Fruit fly (Drosophila melanogaster) whole organism, embryonic: ENCODE results near the gene Cchl.

Source experiments
- B-H1 ChIP-seq: fragments of 200-800 bp; sonication (Bioruptor generic); IDR thresholded peaks from 3 replicates; pipeline ENCODE4 v1.3.6; 2022; ENCODE audit warnings: missing biosample characterization, missing genetic modification characterization
- Bgb ChIP-seq: fragments of 200-800 bp; sonication (Bioruptor generic); IDR thresholded peaks from 2 replicates; pipeline ENCODE4 v1.3.6; 2022; ENCODE audit warnings: missing biosample characterization, missing genetic modification characterization; ENCODE audit not compliant: partially characterized antibody
- CG1024 ChIP-seq: fragments of 200-800 bp; sonication (Bioruptor generic); IDR thresholded peaks from 2 replicates; pipeline ENCODE4 v1.3.6; 2022; ENCODE audit warnings: missing biosample characterization, missing genetic modification characterization
- CG10543 ChIP-seq: fragments of 200-800 bp; sonication (Bioruptor generic); optimal IDR thresholded peaks from 3 replicates; lab custom pipeline; 2017; ENCODE audit warnings: missing biosample characterization, mild to moderate bottlenecking, missing genetic modification characterization, moderate library complexity
- CG10565 ChIP-seq: fragments of 200-800 bp; sonication (Bioruptor generic); optimal IDR thresholded peaks from 3 replicates; lab custom pipeline; 2016; ENCODE audit warnings: missing biosample characterization, mild to moderate bottlenecking, missing genetic modification characterization
- CG14710 ChIP-seq: fragments of 200-800 bp; sonication (Bioruptor generic); optimal IDR thresholded peaks from 3 replicates; lab custom pipeline; 2019; ENCODE audit warnings: missing biosample characterization, mild to moderate bottlenecking, missing genetic modification characterization, moderate library complexity
- CG15269 ChIP-seq: fragments of 200-800 bp; sonication (Bioruptor generic); optimal IDR thresholded peaks from 2 replicates; lab custom pipeline; 2018; ENCODE audit warnings: missing biosample characterization, mild to moderate bottlenecking, missing genetic modification characterization, moderate library complexity
- CG1602 ChIP-seq: fragments of 200-800 bp; sonication (Bioruptor generic); optimal IDR thresholded peaks from 3 replicates; lab custom pipeline; 2016; ENCODE audit warnings: missing biosample characterization, missing genetic modification characterization
- CG17186 ChIP-seq: fragments of 200-800 bp; sonication (Bioruptor generic); optimal IDR thresholded peaks from 3 replicates; lab custom pipeline; 2017; ENCODE audit warnings: missing biosample characterization, missing genetic modification reagents, missing genetic modification characterization
- CG17361 ChIP-seq: fragments of 200-800 bp; sonication (Bioruptor generic); IDR thresholded peaks from 3 replicates; pipeline ENCODE4 v1.3.6; 2022; ENCODE audit warnings: missing biosample characterization, missing genetic modification characterization
- CG17829 ChIP-seq: fragments of 200-800 bp; optimal IDR thresholded peaks from 2 replicates; lab custom pipeline; 2019; ENCODE audit warnings: missing biosample characterization, mild to moderate bottlenecking, missing genetic modification characterization, moderate library complexity
- CG1832 ChIP-seq: fragments of 200-800 bp; sonication (Bioruptor generic); optimal IDR thresholded peaks from 2 replicates; lab custom pipeline; 2017; ENCODE audit warnings: missing biosample characterization, mild to moderate bottlenecking, missing genetic modification characterization, inconsistent platforms
- CG18476 ChIP-seq: fragments of 200-800 bp; sonication (Bioruptor generic); optimal IDR thresholded peaks from 2 replicates; lab custom pipeline; 2016; ENCODE audit warnings: missing biosample characterization, mild to moderate bottlenecking, missing genetic modification characterization
- CG2116 ChIP-seq: fragments of 200-800 bp; sonication (Bioruptor generic); optimal IDR thresholded peaks from 3 replicates; lab custom pipeline; 2018; ENCODE audit warnings: missing biosample characterization, mild to moderate bottlenecking, missing genetic modification characterization
- CG2120 ChIP-seq: fragments of 200-800 bp; sonication (Bioruptor generic); optimal IDR thresholded peaks from 3 replicates; lab custom pipeline; 2016; ENCODE audit warnings: missing biosample characterization, missing genetic modification characterization
- CG31365 ChIP-seq: fragments of 200-800 bp; sonication (Bioruptor generic); optimal IDR thresholded peaks from 2 replicates; lab custom pipeline; 2018; ENCODE audit warnings: missing biosample characterization, mild to moderate bottlenecking, missing genetic modification characterization
- CG31441 ChIP-seq: fragments of 200-800 bp; sonication (Bioruptor generic); IDR thresholded peaks from 2 replicates; pipeline ENCODE4 v1.3.6; 2022; ENCODE audit warnings: missing biosample characterization, missing genetic modification characterization
- CG6791 ChIP-seq: fragments of 200-800 bp; sonication (Bioruptor generic); IDR thresholded peaks from 3 replicates; pipeline ENCODE4 v1.3.6; 2022; ENCODE audit warnings: missing biosample characterization, missing genetic modification characterization; ENCODE audit not compliant: partially characterized antibody
- CG6813 ChIP-seq: fragments of 200-800 bp; sonication (Bioruptor generic); optimal IDR thresholded peaks from 2 replicates; lab custom pipeline; 2017; ENCODE audit warnings: missing biosample characterization, missing genetic modification characterization, mild to moderate bottlenecking, moderate library complexity, missing genetic modification reagents
- CG7839 ChIP-seq: fragments of 200-800 bp; sonication (Bioruptor generic); optimal IDR thresholded peaks from 3 replicates; lab custom pipeline; 2018; ENCODE audit warnings: missing biosample characterization, mild to moderate bottlenecking, missing genetic modification characterization, moderate library complexity
- CG8388 ChIP-seq: fragments of 200-800 bp; sonication (Bioruptor generic); optimal IDR thresholded peaks from 2 replicates; lab custom pipeline; 2019; ENCODE audit warnings: missing biosample characterization, mild to moderate bottlenecking, missing genetic modification characterization, moderate library complexity
- CG8944 ChIP-seq: fragments of 200-800 bp; sonication (Bioruptor generic); optimal IDR thresholded peaks from 3 replicates; lab custom pipeline; 2016; ENCODE audit warnings: missing biosample characterization, missing genetic modification characterization
- CTCF ChIP-seq: fragments of 200-800 bp; sonication (Bioruptor generic); optimal IDR thresholded peaks from 2 replicates; lab custom pipeline; 2017; ENCODE audit warnings: missing biosample characterization, mild to moderate bottlenecking, missing genetic modification characterization, moderate library complexity
- GATAe ChIP-seq: fragments of 200-800 bp; sonication (Bioruptor generic); conservative IDR thresholded peaks from 2 replicates; pipeline ENCODE4 v1.3.6; 2022; ENCODE audit warnings: missing biosample characterization, missing genetic modification characterization
- MBD-R2 ChIP-seq: fragments of 200-800 bp; sonication (Bioruptor generic); IDR thresholded peaks from 2 replicates; pipeline ENCODE4 v1.3.6; 2022; ENCODE audit warnings: missing biosample characterization, missing genetic modification characterization
- Meics ChIP-seq: fragments of 200-800 bp; sonication (Bioruptor generic); optimal IDR thresholded peaks from 2 replicates; lab custom pipeline; 2017; ENCODE audit warnings: missing biosample characterization, mild to moderate bottlenecking, missing genetic modification characterization
- Mrtf ChIP-seq: fragments of 200-800 bp; sonication (Bioruptor generic); IDR thresholded peaks from 3 replicates; pipeline ENCODE4 v1.3.6; 2022; ENCODE audit warnings: missing biosample characterization, missing genetic modification characterization
- NFAT ChIP-seq: fragments of 200-800 bp; sonication (Bioruptor generic); IDR thresholded peaks from 2 replicates; pipeline ENCODE4 v1.3.6; 2022; ENCODE audit warnings: missing biosample characterization, missing genetic modification characterization
- Oli ChIP-seq: fragments of 200-800 bp; sonication (Bioruptor generic); optimal IDR thresholded peaks from 2 replicates; lab custom pipeline; 2018; ENCODE audit warnings: missing biosample characterization, mild to moderate bottlenecking, missing genetic modification characterization, moderate library complexity
- Ssrp ChIP-seq: fragments of 200-800 bp; sonication (Bioruptor generic); optimal IDR thresholded peaks from 2 replicates; lab custom pipeline; 2018; ENCODE audit warnings: missing biosample characterization, mild to moderate bottlenecking, missing genetic modification characterization, moderate library complexity
- Usf ChIP-seq: fragments of 200-800 bp; sonication (Bioruptor generic); optimal IDR thresholded peaks from 2 replicates; lab custom pipeline; 2017; ENCODE audit warnings: missing genotype, missing biosample characterization, missing genetic modification characterization
- az2 ChIP-seq: fragments of 200-800 bp; sonication (Bioruptor generic); optimal IDR thresholded peaks from 3 replicates; lab custom pipeline; 2016; ENCODE audit warnings: missing biosample characterization, missing genetic modification characterization
- bbx ChIP-seq: fragments of 200-800 bp; sonication (Bioruptor generic); IDR thresholded peaks from 2 replicates; pipeline ENCODE4 v1.3.6; 2022; ENCODE audit warnings: missing biosample characterization, missing genetic modification characterization; ENCODE audit not compliant: partially characterized antibody
- chm ChIP-seq: fragments of 200-800 bp; sonication (Bioruptor generic); IDR thresholded peaks from 2 replicates; pipeline ENCODE4 v1.3.6; 2022; ENCODE audit warnings: missing biosample characterization, missing genetic modification characterization
- ci ChIP-seq: fragments of 200-800 bp; sonication (Bioruptor generic); IDR thresholded peaks from 3 replicates; pipeline ENCODE4 v1.3.6; 2022; ENCODE audit warnings: missing biosample characterization, missing genetic modification characterization
- corto ChIP-seq: fragments of 200-800 bp; sonication (Bioruptor generic); optimal IDR thresholded peaks from 2 replicates; lab custom pipeline; 2016; ENCODE audit warnings: missing biosample characterization, mild to moderate bottlenecking, missing genetic modification characterization, moderate library complexity
- crol ChIP-seq: fragments of 200-800 bp; sonication (Bioruptor generic); IDR thresholded peaks from 2 replicates; pipeline ENCODE4 v1.3.6; 2022; ENCODE audit warnings: missing biosample characterization, missing genetic modification characterization
- cwo ChIP-seq: fragments of 200-800 bp; sonication (Bioruptor generic); optimal IDR thresholded peaks from 3 replicates; lab custom pipeline; 2017; ENCODE audit warnings: missing biosample characterization, missing genetic modification characterization, mild to moderate bottlenecking, moderate library complexity, missing genetic modification reagents
- dati ChIP-seq: fragments of 200-800 bp; sonication (Bioruptor generic); IDR thresholded peaks from 2 replicates; pipeline ENCODE4 v1.3.6; 2022; ENCODE audit warnings: missing biosample characterization, missing genetic modification characterization
- gem ChIP-seq: fragments of 200-800 bp; sonication (Bioruptor generic); optimal IDR thresholded peaks from 2 replicates; lab custom pipeline; 2019; ENCODE audit warnings: missing biosample characterization, mild to moderate bottlenecking, missing genetic modification characterization, moderate library complexity
- hth ChIP-seq: fragments of >200 bp; optimal IDR thresholded peaks from 2 replicates; lab custom pipeline; 2017; ENCODE audit warnings: inconsistent platforms
- jigr1 ChIP-seq: fragments of 200-800 bp; sonication (Bioruptor generic); IDR thresholded peaks from 3 replicates; pipeline ENCODE4 v1.3.6; 2022; ENCODE audit warnings: missing biosample characterization, missing genetic modification characterization
- maf-S ChIP-seq: fragments of 200-800 bp; sonication (Bioruptor generic); optimal IDR thresholded peaks from 2 replicates; lab custom pipeline; 2016; ENCODE audit warnings: missing biosample characterization, missing genetic modification characterization
- oc ChIP-seq: fragments of 200-800 bp; sonication (Bioruptor generic); optimal IDR thresholded peaks from 2 replicates; lab custom pipeline; 2018; ENCODE audit warnings: missing biosample characterization, mild to moderate bottlenecking, missing genetic modification characterization, moderate library complexity
- pan ChIP-seq, 4 experiments: fragments of >200 bp in 3 of 4; fragments of 200-800 bp in 1 of 4; sonication (Bioruptor generic) in 1 of 4; optimal IDR thresholded peaks in 3 of 4; IDR thresholded peaks in 1 of 4; 2 replicates each; pipeline versions ENCODE4 v1.3.6 to Lab custom; 2017 to 2022; ENCODE audit warnings: missing biosample characterization in 2 of 4, missing genetic modification characterization in 2 of 4, mixed read lengths in 1 of 4
- pho ChIP-seq: fragments of 200-800 bp; sonication (Bioruptor generic); optimal IDR thresholded peaks from 2 replicates; lab custom pipeline; 2016; ENCODE audit warnings: missing biosample characterization, missing genetic modification characterization
- pnt ChIP-seq: fragments of 200-800 bp; sonication (Bioruptor generic); optimal IDR thresholded peaks from 3 replicates; lab custom pipeline; 2016; ENCODE audit warnings: missing biosample characterization, missing genetic modification characterization
- psq ChIP-seq: fragments of 200-800 bp; sonication (Bioruptor generic); optimal IDR thresholded peaks from 2 replicates; lab custom pipeline; 2017; ENCODE audit warnings: missing biosample characterization, missing genetic modification characterization
- pzg ChIP-seq: fragments of 200-800 bp; sonication (Bioruptor generic); optimal IDR thresholded peaks from 3 replicates; lab custom pipeline; 2018; ENCODE audit warnings: missing biosample characterization, mild to moderate bottlenecking, missing genetic modification characterization, moderate library complexity
- sens ChIP-seq: fragments of 200-800 bp; sonication (Bioruptor generic); peaks from one replicate; lab custom pipeline; 2016; ENCODE audit warnings: missing biosample characterization, missing genetic modification characterization
- ssp ChIP-seq: fragments of 200-800 bp; sonication (Bioruptor generic); IDR thresholded peaks from 2 replicates; pipeline ENCODE4 v1.3.6; 2022; ENCODE audit warnings: missing biosample characterization, missing genetic modification characterization
- ttk ChIP-seq: fragments of 200-800 bp; sonication (Bioruptor generic); IDR thresholded peaks from 2 replicates; pipeline ENCODE4 v2.1.2; 2022; ENCODE audit warnings: missing biosample characterization, missing genetic modification characterization

Gene Cchl

dm6 chr3R:22025320-22025719 lies 2.0 kb downstream of the Cchl start, which contains the start of gene CG6028 (continued):
- TF ChIP-seq Meics (GFP tag; lab: Kevin White, UChicago): no peak
- no peak for TF ChIP-seq B-H1 (GFP tag; lab: Robert Waterston, UW)
- no peak for TF ChIP-seq CG17829 (tag; lab: Kevin White, UChicago)
- no peak for TF ChIP-seq GATAe (GFP tag; lab: Robert Waterston, UW)
- TF ChIP-seq ssp: no peak
- no peak for TF ChIP-seq pnt (GFP tag; lab: Kevin White, UChicago)
- TF ChIP-seq cwo (GFP tag; lab: Kevin White, UChicago): no peak
- TF ChIP-seq maf-S: no peak
- peak; percentile 18 for TF ChIP-seq CG15269 (tag; lab: Kevin White, UChicago)
- TF ChIP-seq CG6813 (GFP tag; lab: Kevin White, UChicago): no peak
- no peak for TF ChIP-seq oc
- TF ChIP-seq ci: peak; percentile 31; the same call in 1 of the 3 replicates
- TF ChIP-seq Mrtf (GFP tag; lab: Robert Waterston, UW): no peak
- no peak for TF ChIP-seq crol (GFP tag; lab: Robert Waterston, UW)
- TF ChIP-seq CG7839 (tag; lab: Kevin White, UChicago): peak; percentile 27
- TF ChIP-seq CG1832 (GFP tag; lab: Kevin White, UChicago): no peak
- no peak for TF ChIP-seq dati
- no peak for TF ChIP-seq CG8944 (GFP tag; lab: Kevin White, UChicago)
- no peak for TF ChIP-seq CG1024
- TF ChIP-seq CG17361 (GFP tag; lab: Robert Waterston, UW): 0 out of 3 replicates have a peak, but pooled peaks have one; percentile 35
- TF ChIP-seq CG6791 (GFP tag; lab: Robert Waterston, UW): 0 out of 3 replicates have a peak, but pooled peaks have one; percentile 48
- no peak for TF ChIP-seq CG8388 (GFP tag; lab: Kevin White, UChicago)
- TF ChIP-seq CG2116: no peak
- TF ChIP-seq CG17186: no peak
- TF ChIP-seq jigr1 (GFP tag; lab: Robert Waterston, UW): no peak
- TF ChIP-seq NFAT (GFP tag; lab: Robert Waterston, UW): peak; percentile 62
- no peak for TF ChIP-seq ttk (GFP tag; lab: Robert Waterston, UW)
- peak; percentile 33; the same call in 1 of the 2 replicates for TF ChIP-seq bbx (GFP tag; lab: Robert Waterston, UW)
- TF ChIP-seq chm: peak; percentile 68
- no peak for TF ChIP-seq CG1602 (GFP tag; lab: Kevin White, UChicago)
- TF ChIP-seq Usf (GFP tag; lab: Kevin White, UChicago): no peak
- no peak for TF ChIP-seq pho
- peak; percentile 60 for TF ChIP-seq CG2120 (GFP tag; lab: Kevin White, UChicago)
- TF ChIP-seq sens (GFP tag; lab: Kevin White, UChicago): peak; percentile 78
- TF ChIP-seq CG18476 (GFP tag; lab: Kevin White, UChicago): no peak
- TF ChIP-seq Oli (tag; lab: Kevin White, UChicago): no peak
- TF ChIP-seq pan (optimal IDR thresholded peaks at IDR 0.05; lab: Kevin White, UChicago): no peak
- peak in 1 of 2 experiments; percentile 16 for TF ChIP-seq pan (GFP tag; optimal IDR thresholded peaks at IDR 0.05 in 1 of 2, IDR thresholded peaks at IDR 0.05 in 1 of 2)
- no peak for TF ChIP-seq Ssrp (tag; lab: Kevin White, UChicago)
- peak; percentile 40 for TF ChIP-seq CG31441 (GFP tag; lab: Robert Waterston, UW)
- no peak for TF ChIP-seq corto
- peak; percentile 18 for TF ChIP-seq az2 (GFP tag; lab: Kevin White, UChicago)
- TF ChIP-seq MBD-R2 (GFP tag; lab: Robert Waterston, UW): peak; percentile 78
- no peak for TF ChIP-seq hth
- TF ChIP-seq gem: peak; percentile 25
- TF ChIP-seq psq (GFP tag; lab: Kevin White, UChicago): no peak
- peak; percentile 0 for TF ChIP-seq CG10543 (GFP tag; lab: Kevin White, UChicago)
- no peak for TF ChIP-seq Bgb (GFP tag; lab: Robert Waterston, UW)
- TF ChIP-seq CG14710 (tag; lab: Kevin White, UChicago): peak; percentile 9
- TF ChIP-seq pzg (GFP tag; lab: Kevin White, UChicago): peak; percentile 32
- no peak for TF ChIP-seq CG10565
- no peak for TF ChIP-seq CG31365 (tag; lab: Kevin White, UChicago)
- TF ChIP-seq CTCF (GFP tag; lab: Kevin White, UChicago): no peak
